Worm (Caenorhabditis elegans): Measurements from ENCODE around the gene C48D1.9.
A peak's percentile ranks its signal among the peaks of the same experiment; 100 is the strongest.

The C48D1.9 gene

ce11 chrIV:13180723-13181122 lies 28.7 kb downstream of the C48D1.9 start, which contains the start of gene F58D2.3:
Gene F58D2.3, minus strand, starts transcription at chrIV:13180823.
- TF ChIP-seq unc-130 (tag; optimal IDR thresholded peaks at IDR 0.05) (no peak), pag-3 (tag; optimal IDR thresholded peaks at IDR 0.05; ENCODE audit: borderline replicate concordance, insufficient read depth) (no peak), mab-9 (GFP tag; IDR thresholded peaks at IDR 0.05) (0 out of 2 replicates have a peak, but pooled peaks have one; percentile 16), nhr-20 (tag; optimal IDR thresholded peaks at IDR 0.05) (no peak), sptf-1 (tag; optimal IDR thresholded peaks at IDR 0.05) (no peak)

DNA sequence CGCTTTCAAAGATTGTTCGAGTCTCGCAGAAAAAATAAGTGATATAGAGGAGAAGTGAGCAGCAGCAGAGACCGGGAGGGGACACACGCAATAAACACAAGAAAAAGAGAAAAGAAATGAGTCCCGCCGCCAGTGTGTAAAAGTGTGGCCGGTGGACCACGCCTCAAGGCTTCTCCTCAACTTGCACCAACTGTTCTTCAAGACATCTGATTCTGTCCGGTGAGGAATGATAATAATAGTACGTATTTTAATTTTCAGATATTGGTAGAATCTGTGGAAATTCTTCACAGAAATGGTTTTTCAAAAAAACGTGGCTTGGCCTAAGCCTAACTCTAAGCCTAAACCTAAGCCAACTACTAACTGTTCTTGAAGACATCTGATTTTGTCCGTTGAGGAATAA lies 30.2 kb downstream of the C48D1.9 start, which contains the start of gene lev-1:
Gene lev-1, minus strand, starts transcription at position 101 of the 400 bp plus-strand sequence.
- TF ChIP-seq nhr-85 (tag) (peak; percentile 34), egl-13 (tag; optimal IDR thresholded peaks at IDR 0.05) (no peak)

ce11 chrIV:13173359-13173758 lies 36.1 kb downstream of the C48D1.9 start:
- TF ChIP-seq lin-13 (GFP tag; optimal IDR thresholded peaks at IDR 0.05) (no peak), mdl-1 (tag; optimal IDR thresholded peaks at IDR 0.05) (no peak), mab-9 (GFP tag; IDR thresholded peaks at IDR 0.05) (no peak), rnt-1 (tag; optimal IDR thresholded peaks at IDR 0.05) (no peak), unc-86 (tag; optimal IDR thresholded peaks at IDR 0.05) (no peak), nhr-90 (tag; optimal IDR thresholded peaks at IDR 0.05; ENCODE audit: poor library complexity) (no peak), sox-4 (tag; optimal IDR thresholded peaks at IDR 0.05) (no peak), nhr-11 (tag; optimal IDR thresholded peaks at IDR 0.05) (no peak)

DNA sequence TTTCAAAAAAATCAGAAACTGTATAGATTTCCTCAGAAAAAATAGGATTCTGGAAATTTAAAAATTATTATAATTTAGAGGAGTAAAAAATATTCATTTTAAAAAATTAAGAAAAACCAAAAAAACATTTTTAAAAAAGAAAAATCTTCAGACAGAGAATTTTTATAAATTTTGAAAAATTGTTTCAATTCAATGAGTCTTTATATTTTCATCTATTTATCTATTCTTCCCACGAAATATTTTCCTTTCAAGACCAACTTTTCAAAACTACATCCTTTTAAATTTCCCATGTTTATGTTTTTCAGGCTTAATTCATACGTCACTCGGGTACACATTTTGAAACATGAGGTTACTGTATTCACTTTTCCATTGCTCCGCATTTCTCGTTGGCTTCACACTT lies 39.2 kb downstream of the C48D1.9 start, which contains the start of gene nas-14:
Gene nas-14, plus strand, starts transcription at position 301 of the 400 bp plus-strand sequence.
- TF ChIP-seq nhr-19 (GFP tag; conservative IDR thresholded peaks at IDR 0.05), result no peak

DNA sequence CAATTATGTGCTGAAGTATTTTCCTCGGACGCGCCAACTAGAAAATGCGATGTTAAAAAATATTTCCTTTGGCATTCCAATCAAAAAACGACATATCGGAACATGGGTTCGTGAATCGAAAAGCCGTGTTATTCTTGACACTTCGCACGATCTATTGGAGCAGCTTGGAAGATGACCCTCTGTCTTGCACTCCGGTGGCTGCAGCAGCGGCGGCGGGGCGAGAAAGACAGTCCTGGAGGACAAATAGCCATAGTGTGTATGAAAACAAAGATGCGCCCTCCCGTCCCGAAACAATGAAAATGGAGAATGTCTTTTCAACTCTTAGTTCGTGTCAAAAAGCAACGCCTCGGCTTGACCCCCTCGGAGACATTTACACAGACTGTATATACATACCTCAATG lies 41.9 kb downstream of the C48D1.9 start:
- TF ChIP-seq ets-5 (GFP tag; IDR thresholded peaks at IDR 0.05), result 0 out of 2 replicates have a peak, but pooled peaks have one; percentile 70
- TF ChIP-seq dpl-1 (GFP tag; optimal IDR thresholded peaks at IDR 0.05), result no peak

- TF ChIP-seq aly-2 (tag; optimal IDR thresholded peaks at IDR 0.05) (no peak), nhr-84 (tag; optimal IDR thresholded peaks at IDR 0.05) (no peak), C16A3.4 (tag; optimal IDR thresholded peaks at IDR 0.05) (no peak), ces-1 (GFP tag; optimal IDR thresholded peaks at IDR 0.05) (no peak), tbx-2 (tag; optimal IDR thresholded peaks at IDR 0.05) (no peak), fos-1 (tag; optimal IDR thresholded peaks at IDR 0.05) (no peak), lin-13 (GFP tag; optimal IDR thresholded peaks at IDR 0.05) (no peak), nhr-47 (tag; optimal IDR thresholded peaks at IDR 0.05) (no peak), vab-15 (tag; optimal IDR thresholded peaks at IDR 0.05) (no peak), elt-3 (tag; optimal IDR thresholded peaks at IDR 0.05) (no peak), ceh-63 (GFP tag; optimal IDR thresholded peaks at IDR 0.05) (no peak), swsn-7 (tag; optimal IDR thresholded peaks at IDR 0.05) (no peak), nhr-19 (GFP tag; conservative IDR thresholded peaks at IDR 0.05) (no peak), lin-35 (GFP tag; optimal IDR thresholded peaks at IDR 0.05) (no peak), pax-3 (tag; optimal IDR thresholded peaks at IDR 0.05) (no peak), nhr-11 (tag; optimal IDR thresholded peaks at IDR 0.05) (no peak), mef-2 (tag; optimal IDR thresholded peaks at IDR 0.05) (no peak), grh-1 (GFP tag; IDR thresholded peaks at IDR 0.05) (no peak), efl-3 (GFP tag; optimal IDR thresholded peaks at IDR 0.05) (no peak), sox-4 (tag; optimal IDR thresholded peaks at IDR 0.05) (no peak)
Observed at ce11 chrIV:13165181-13165580, 44.3 kb downstream of the C48D1.9 start, which contains the start of gene scl-14. Gene scl-14, plus strand, starts transcription at chrIV:13165481.
